Worm (Caenorhabditis elegans): ENCODE measurements around the gene R144.6.

DNA sequence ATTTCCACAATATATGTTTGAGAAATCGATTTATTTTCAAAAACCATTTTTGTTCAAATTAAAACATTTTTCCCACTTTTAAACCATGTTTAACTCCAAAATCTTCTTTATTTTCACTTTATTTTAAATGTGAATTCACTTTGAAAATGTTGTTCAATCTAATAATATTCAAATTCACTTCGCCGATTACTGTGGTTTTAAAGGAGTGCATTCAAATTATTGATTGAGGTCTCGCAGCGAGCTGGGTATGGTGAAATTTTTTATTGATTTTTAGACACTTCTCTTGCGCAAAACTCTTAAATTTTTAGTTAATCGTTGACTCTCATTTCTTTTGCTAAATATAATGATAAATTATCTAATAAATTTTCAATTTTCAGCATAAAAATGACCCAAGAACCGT is 43.2 kb upstream of the R144.6 start, which contains the start of gene C45G9.5:
- TF ChIP-seq nhr-77 (tag; optimal IDR thresholded peaks at IDR 0.05) (no peak), mdl-1 (tag; optimal IDR thresholded peaks at IDR 0.05) (no peak), unc-62 (GFP tag; optimal IDR thresholded peaks at IDR 0.05) (no peak), alr-1 (tag; optimal IDR thresholded peaks at IDR 0.05) (no peak), gmeb-1 (tag; optimal IDR thresholded peaks at IDR 0.05) (no peak)

Data from whole organism, L2 larva.